Worm (Caenorhabditis elegans) whole organism, L4 larva: Measurements from ENCODE around the gene twk-8.

ENCODE experiments used
- ZK546.5 ChIP-seq, 2 experiments: sonication (generic microtip); optimal IDR thresholded peaks; 2 replicates each; lab custom pipeline; 2017; ENCODE audit warnings: missing biosample characterization in 2 of 2, missing genetic modification characterization in 2 of 2
- ama-1 ChIP-seq: fragments of 150-350 bp; optimal IDR thresholded peaks from 2 replicates; lab custom pipeline; 2014; ENCODE audit warnings: inconsistent platforms, mixed read lengths
- ceh-62 ChIP-seq: sonication (generic microtip); optimal IDR thresholded peaks from 2 replicates; lab custom pipeline; 2017; ENCODE audit warnings: missing biosample characterization, missing genetic modification characterization
- daf-19 ChIP-seq: fragments of 200-800 bp; sonication (Bioruptor generic); conservative IDR thresholded peaks from 2 replicates; pipeline ENCODE4 v1.3.6; 2022; ENCODE audit warnings: missing genetic modification characterization, missing compliant biosample characterization
- mdl-1 ChIP-seq, 2 experiments: fragments of 150-350 bp in 1 of 2; sonication (generic microtip) in 1 of 2; optimal IDR thresholded peaks; 2 replicates each; lab custom pipeline; 2014 to 2017; ENCODE audit warnings: missing biosample characterization in 2 of 2, missing genetic modification characterization in 2 of 2
- snpc-4 ChIP-seq: fragments of 150-350 bp; optimal IDR thresholded peaks from 2 replicates; lab custom pipeline; 2014; ENCODE audit warnings: missing biosample characterization, missing genetic modification characterization
- zag-1 ChIP-seq: fragments of 150-350 bp; optimal IDR thresholded peaks from 2 replicates; lab custom pipeline; 2014; ENCODE audit warnings: missing biosample characterization, missing genetic modification characterization

ce11 chrIV:9095553-9095952 lies 13.4 kb downstream of the twk-8 start, which contains the start of gene icln-1:
- TF ChIP-seq ama-1 (lab: Kevin White, UChicago) (no peak), ZK546.5 (tag; optimal IDR thresholded peaks at IDR 0.05; lab: Kevin White, UChicago) (no peak), daf-19 (GFP tag; lab: Robert Waterston, UW) (no peak), snpc-4 (no peak), ceh-62 (tag; lab: Kevin White, UChicago) (no peak), mdl-1 (tag; optimal IDR thresholded peaks at IDR 0.05; lab: Kevin White, UChicago) (no peak), zag-1 (no peak)
